Worm (Caenorhabditis elegans) whole organism, L3 larva: ENCODE data around the gene pho-9.
A peak's percentile ranks its signal among the peaks of the same experiment; 100 is the strongest.

Experiments
- R02D3.7 ChIP-seq: fragments of 150-350 bp; optimal IDR thresholded peaks from 2 replicates; lab custom pipeline; 2014; ENCODE audit warnings: missing biosample characterization, missing genetic modification characterization
- ZK546.5 ChIP-seq: sonication (generic microtip); optimal IDR thresholded peaks from 2 replicates; lab custom pipeline; 2017; ENCODE audit warnings: missing biosample characterization, missing genetic modification characterization
- ama-1 ChIP-seq: fragments of 150-350 bp; optimal IDR thresholded peaks from 2 replicates; lab custom pipeline; 2018
- ceh-16 ChIP-seq: sonication (generic microtip); optimal IDR thresholded peaks from 2 replicates; lab custom pipeline; 2017; ENCODE audit warnings: missing biosample characterization, missing genetic modification characterization
- ceh-28 ChIP-seq: fragments of 150-350 bp; optimal IDR thresholded peaks from 2 replicates; lab custom pipeline; 2014; ENCODE audit warnings: missing biosample characterization, missing genetic modification reagents, missing genetic modification characterization
- ceh-9 ChIP-seq: sonication (generic microtip); optimal IDR thresholded peaks from 2 replicates; lab custom pipeline; 2018; ENCODE audit warnings: missing biosample characterization, missing genetic modification characterization
- daf-12 ChIP-seq: fragments of 150-350 bp; optimal IDR thresholded peaks from 2 replicates; lab custom pipeline; 2014; ENCODE audit warnings: missing biosample characterization, missing genetic modification reagents, missing genetic modification characterization
- egl-27 ChIP-seq: sonication (generic microtip); optimal IDR thresholded peaks from 4 replicates; lab custom pipeline; 2017; ENCODE audit warnings: missing biosample characterization, missing genetic modification reagents, missing genetic modification characterization
- egl-5 ChIP-seq: fragments of 150-350 bp; optimal IDR thresholded peaks from 2 replicates; lab custom pipeline; 2017; ENCODE audit warnings: missing biosample characterization, missing genetic modification reagents, missing genetic modification characterization, inconsistent platforms
- elt-2 ChIP-seq: sonication (generic microtip); optimal IDR thresholded peaks from 2 replicates; lab custom pipeline; 2016; ENCODE audit warnings: missing genetic modification reagents, mild to moderate bottlenecking, missing genetic modification characterization, missing compliant biosample characterization
- elt-3 ChIP-seq, 3 experiments: fragments of 150-350 bp in 1 of 3; sonication (generic microtip) in 2 of 3; optimal IDR thresholded peaks; 2 replicates in 2 of 3; 4 replicates in 1 of 3; lab custom pipeline; 2014 to 2017; ENCODE audit warnings: missing biosample characterization in 3 of 3, missing genetic modification characterization in 3 of 3
- fkh-10 ChIP-seq: sonication (generic microtip); optimal IDR thresholded peaks from 2 replicates; lab custom pipeline; 2017; ENCODE audit warnings: missing biosample characterization, missing genetic modification reagents, missing genetic modification characterization
- fos-1 ChIP-seq: fragments of 150-350 bp; optimal IDR thresholded peaks from 2 replicates; lab custom pipeline; 2014; ENCODE audit warnings: missing biosample characterization, missing genetic modification characterization
- hmg-11 ChIP-seq: sonication (generic microtip); optimal IDR thresholded peaks from 2 replicates; lab custom pipeline; 2016; ENCODE audit warnings: missing genetic modification characterization, missing compliant biosample characterization
- lin-39 ChIP-seq: fragments of 150-350 bp; optimal IDR thresholded peaks from 2 replicates; lab custom pipeline; 2018; ENCODE audit warnings: missing biosample characterization, missing genetic modification reagents, missing genetic modification characterization
- lsy-12 ChIP-seq: sonication (generic microtip); optimal IDR thresholded peaks from 2 replicates; lab custom pipeline; 2016; ENCODE audit warnings: mild to moderate bottlenecking, missing genetic modification characterization, missing compliant biosample characterization
- nfya-1 ChIP-seq: sonication (generic microtip); optimal IDR thresholded peaks from 2 replicates; lab custom pipeline; 2017; ENCODE audit warnings: missing genetic modification characterization, mild to moderate bottlenecking, missing compliant biosample characterization, antibody characterized with exemption, moderate library complexity; ENCODE audit not compliant: insufficient read depth
- nhr-12 ChIP-seq: fragments of 150-350 bp; optimal IDR thresholded peaks from 2 replicates; lab custom pipeline; 2014; ENCODE audit warnings: missing biosample characterization, missing genetic modification characterization
- nhr-23 ChIP-seq: fragments of 150-350 bp; optimal IDR thresholded peaks from 2 replicates; lab custom pipeline; 2014; ENCODE audit warnings: missing biosample characterization, missing genetic modification reagents, missing genetic modification characterization
- nhr-237 ChIP-seq: fragments of 150-350 bp; optimal IDR thresholded peaks from 2 replicates; lab custom pipeline; 2014; ENCODE audit warnings: missing biosample characterization, missing genetic modification characterization
- nhr-25 ChIP-seq: sonication (generic microtip); optimal IDR thresholded peaks from 2 replicates; lab custom pipeline; 2017; ENCODE audit warnings: missing biosample characterization, missing genetic modification characterization
- nhr-28 ChIP-seq: fragments of 150-350 bp; optimal IDR thresholded peaks from 2 replicates; lab custom pipeline; 2014; ENCODE audit warnings: missing biosample characterization, missing genetic modification characterization
- nhr-43 ChIP-seq: sonication (generic microtip); optimal IDR thresholded peaks from 2 replicates; lab custom pipeline; 2016; ENCODE audit warnings: mild to moderate bottlenecking, missing genetic modification characterization, missing compliant biosample characterization; ENCODE audit not compliant: poor library complexity, severe bottlenecking
- nhr-67 ChIP-seq: fragments of 150-350 bp; optimal IDR thresholded peaks from 2 replicates; lab custom pipeline; 2014; ENCODE audit warnings: missing biosample characterization, missing genetic modification characterization
- nhr-76 ChIP-seq: fragments of 150-350 bp; sonication (generic microtip); optimal IDR thresholded peaks from 5 replicates; lab custom pipeline; 2014; ENCODE audit warnings: missing biosample characterization, missing genetic modification characterization
- nhr-77 ChIP-seq: fragments of 150-350 bp; optimal IDR thresholded peaks from 2 replicates; lab custom pipeline; 2014; ENCODE audit warnings: missing biosample characterization, missing genetic modification characterization
- pha-4 ChIP-seq: fragments of 150-350 bp; optimal IDR thresholded peaks from 2 replicates; lab custom pipeline; 2014; ENCODE audit warnings: missing biosample characterization, missing genetic modification reagents, missing genetic modification characterization
- pqm-1 ChIP-seq: fragments of 150-350 bp; optimal IDR thresholded peaks from 2 replicates; lab custom pipeline; 2017; ENCODE audit warnings: missing biosample characterization, missing genetic modification characterization, inconsistent platforms
- sea-2 ChIP-seq: fragments of 150-350 bp; sonication (generic microtip); optimal IDR thresholded peaks from 4 replicates; lab custom pipeline; 2014; ENCODE audit warnings: missing biosample characterization, missing genetic modification reagents, missing genetic modification characterization
- skn-1 ChIP-seq: fragments of 150-350 bp; optimal IDR thresholded peaks from 2 replicates; lab custom pipeline; 2014; ENCODE audit warnings: missing biosample characterization, missing genetic modification characterization
- snpc-4 ChIP-seq: fragments of 150-350 bp; optimal IDR thresholded peaks from 2 replicates; lab custom pipeline; 2014; ENCODE audit warnings: missing biosample characterization, missing genetic modification characterization
- tbx-2 ChIP-seq: sonication (generic microtip); optimal IDR thresholded peaks from 2 replicates; lab custom pipeline; 2016; ENCODE audit warnings: mild to moderate bottlenecking, missing genetic modification characterization, missing compliant biosample characterization
- unc-39 ChIP-seq: sonication (generic microtip); optimal IDR thresholded peaks from 4 replicates; lab custom pipeline; 2017; ENCODE audit warnings: missing biosample characterization, missing genetic modification characterization
- unc-62 ChIP-seq: fragments of 150-350 bp; sonication (generic microtip); optimal IDR thresholded peaks from 4 replicates; lab custom pipeline; 2014; ENCODE audit warnings: missing biosample characterization, missing genetic modification reagents, missing genetic modification characterization
- zag-1 ChIP-seq: fragments of 150-350 bp; optimal IDR thresholded peaks from 2 replicates; lab custom pipeline; 2014; ENCODE audit warnings: missing biosample characterization, missing genetic modification characterization
- ztf-11 ChIP-seq: fragments of 150-350 bp; optimal IDR thresholded peaks from 2 replicates; lab custom pipeline; 2014; ENCODE audit warnings: missing biosample characterization, missing genetic modification characterization
- ztf-4 ChIP-seq: fragments of 150-350 bp; optimal IDR thresholded peaks from 2 replicates; lab custom pipeline; 2014; ENCODE audit warnings: missing biosample characterization, missing genetic modification characterization

The pho-9 gene

DNA sequence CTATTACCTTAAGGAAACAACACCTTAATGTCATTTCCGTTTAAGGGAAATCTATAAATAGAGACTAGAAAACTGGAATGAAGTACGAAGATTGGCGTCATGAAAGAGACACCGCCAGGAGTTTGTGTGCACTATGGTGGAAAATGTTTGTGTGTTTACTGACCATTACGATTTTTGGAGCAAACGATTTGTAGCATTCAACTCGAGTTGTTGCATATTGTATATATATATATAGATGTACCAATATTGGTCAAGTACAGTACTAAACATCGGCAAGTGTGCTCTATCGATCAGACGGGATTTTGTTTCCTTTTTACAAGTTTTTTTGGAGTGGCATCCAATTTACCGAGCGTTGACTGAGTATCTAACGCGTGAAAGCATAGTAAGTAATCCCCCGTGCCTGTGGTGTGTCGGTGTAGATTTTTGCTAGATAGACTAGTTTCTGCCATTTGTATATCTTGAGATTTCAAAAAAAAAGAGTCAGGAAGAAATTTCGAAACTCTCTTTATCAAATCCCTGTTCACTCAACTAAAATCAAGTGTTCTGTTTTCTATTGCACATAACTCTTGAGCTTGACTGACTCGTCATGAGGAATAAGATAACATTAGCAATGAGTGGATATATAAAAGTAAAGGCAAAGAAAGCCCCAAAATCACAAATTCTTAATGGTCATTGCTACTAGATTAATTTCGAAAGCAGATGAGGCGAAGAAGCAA, 41.3 kb upstream of the pho-9 start, which contains the start of the genes twk-45 and Y71H2AM.25:
twk-45 (minus strand) TSS at position 101 of the 716 bp plus-strand sequence.
Y71H2AM.25 (plus strand) TSS at position 666 of the 716 bp plus-strand sequence.
- TF ChIP-seq nhr-23 (no peak), lsy-12 (tag; lab: Kevin White, UChicago) (no peak), egl-5 (no peak), nhr-76 (tag; lab: Kevin White, UChicago) (no peak), ztf-4 (tag; lab: Kevin White, UChicago) (no peak), unc-62 (GFP tag; lab: Kevin White, UChicago) (no peak), elt-2 (tag; lab: Kevin White, UChicago) (no peak), tbx-2 (no peak), fos-1 (tag; lab: Kevin White, UChicago) (no peak), nhr-237 (tag; lab: Kevin White, UChicago) (no peak), egl-27 (tag; lab: Kevin White, UChicago) (no peak), fkh-10 (GFP tag; lab: Kevin White, UChicago) (no peak), nhr-25 (no peak)
- TF ChIP-seq, all 47 proteins: peak for 0

DNA sequence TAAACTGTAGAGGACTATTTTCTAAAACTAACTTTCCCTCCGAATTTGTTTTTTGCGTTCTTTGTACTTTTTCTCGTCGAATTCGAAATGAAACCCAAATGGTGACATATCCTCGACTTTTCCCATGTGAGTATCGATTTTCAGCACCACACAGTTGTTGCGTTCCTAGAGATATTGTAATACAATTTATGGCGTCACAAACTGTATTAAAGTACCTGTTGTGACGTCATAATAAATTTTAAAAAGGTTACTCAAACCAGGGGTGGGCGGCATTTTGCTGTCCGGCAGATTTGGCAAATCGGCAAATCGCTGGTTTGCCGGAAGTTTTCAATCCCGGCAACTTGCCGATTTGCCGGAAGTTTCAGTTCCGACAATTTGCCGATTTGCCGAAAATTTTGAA, 40.1 kb upstream of the pho-9 start:
- TF ChIP-seq tbx-2 (no peak), lin-39 (tag; lab: Kevin White, UChicago) (no peak), unc-39 (tag; lab: Kevin White, UChicago) (no peak), sea-2 (no peak), nhr-67 (tag; lab: Kevin White, UChicago) (no peak), nhr-237 (tag; lab: Kevin White, UChicago) (no peak), hmg-11 (tag; lab: Kevin White, UChicago) (no peak)

DNA sequence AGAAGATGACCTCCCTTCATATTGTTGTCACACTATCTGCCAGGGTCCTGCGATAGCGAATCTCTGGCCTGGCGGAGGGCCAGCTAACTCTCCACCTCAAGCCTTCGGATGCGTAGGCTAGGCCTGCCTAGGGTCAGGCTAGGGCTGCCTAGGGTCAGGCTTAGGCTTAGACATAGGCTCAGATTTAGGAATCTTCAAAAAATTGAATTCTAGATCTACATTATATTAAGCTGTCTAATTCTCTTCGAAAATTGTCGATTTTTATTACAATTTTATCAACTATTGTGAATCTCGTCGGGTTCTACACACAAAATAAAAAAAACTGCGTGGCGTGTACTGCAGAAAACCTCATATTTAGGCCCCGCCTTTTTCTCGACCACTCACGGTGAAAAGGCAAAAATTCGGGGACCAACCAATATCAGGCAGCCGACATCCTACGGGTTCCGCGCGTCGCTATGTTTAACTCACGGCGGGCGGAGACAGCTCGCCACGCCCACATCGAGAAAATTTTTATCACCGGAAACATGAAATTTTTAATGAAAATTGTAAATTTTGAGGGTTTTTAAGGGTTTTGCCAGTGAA, 34.9 kb upstream of the pho-9 start:
- no peak for TF ChIP-seq nhr-77 (tag; lab: Kevin White, UChicago)
- TF ChIP-seq unc-39 (tag; lab: Kevin White, UChicago): no peak
- no peak for TF ChIP-seq nhr-25
- TF ChIP-seq nhr-28 (tag; lab: Kevin White, UChicago): no peak

DNA sequence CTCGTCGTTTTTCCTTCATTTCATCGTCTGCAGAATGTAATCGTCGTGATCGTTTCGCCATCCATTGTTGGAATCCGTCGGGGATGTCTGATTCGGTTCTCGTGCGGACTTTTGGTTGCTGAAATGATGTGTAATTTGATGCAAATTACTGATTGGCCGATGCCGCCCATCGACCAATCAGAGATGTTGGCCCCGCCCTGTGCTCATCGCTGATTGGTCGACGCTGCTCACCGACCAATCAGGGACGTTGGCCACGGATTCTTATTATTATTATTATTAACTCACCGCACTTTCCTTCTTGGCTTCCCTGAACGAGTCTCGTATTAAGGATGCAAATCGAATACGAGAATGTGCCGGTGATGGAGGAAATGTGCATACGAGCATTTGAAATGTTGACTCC, 33.4 kb upstream of the pho-9 start:
- TF ChIP-seq nfya-1 (tag; lab: Kevin White, UChicago): peak; percentile 95
- no peak for TF ChIP-seq nhr-23

DNA sequence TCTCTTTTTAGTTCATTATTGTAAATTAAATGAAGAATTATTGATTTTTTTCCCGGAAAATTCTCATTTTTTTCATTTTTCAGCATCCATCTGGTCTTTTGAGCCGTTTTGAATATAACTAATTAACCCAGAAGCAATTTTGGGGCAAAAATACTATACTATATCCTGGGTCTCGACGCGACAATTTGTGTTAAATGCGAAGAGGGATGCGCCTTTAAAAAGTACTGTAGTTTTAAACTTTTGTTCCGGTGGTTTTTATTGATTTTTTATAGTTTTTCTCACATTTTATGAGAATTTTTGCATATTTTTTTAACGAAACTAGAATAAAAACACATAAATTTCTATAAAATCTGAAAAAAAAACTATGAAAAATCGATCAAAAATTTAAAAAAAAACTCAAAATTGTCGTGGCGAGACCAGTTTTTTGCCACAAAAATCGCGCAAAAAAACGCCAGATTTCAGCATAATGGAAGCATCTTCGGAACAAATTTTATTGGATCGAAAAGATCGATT, 27.4 kb upstream of the pho-9 start, which contains the start of gene tbcc-1:
tbcc-1 (plus strand) TSS at position 463 of the 513 bp plus-strand sequence.
- TF ChIP-seq ztf-11 (no peak), nhr-43 (tag; lab: Kevin White, UChicago) (no peak), ZK546.5 (no peak)

- TF ChIP-seq ceh-28 (no peak), egl-5 (no peak), ama-1 (lab: Kevin White, UChicago) (peak; percentile 73), nhr-43 (tag; lab: Kevin White, UChicago) (no peak), R02D3.7 (tag; lab: Kevin White, UChicago) (no peak), ceh-16 (tag; lab: Kevin White, UChicago) (no peak), hmg-11 (tag; lab: Kevin White, UChicago) (no peak)
Observed at ce11 chrIII:2786740-2787139, 26.1 kb upstream of the pho-9 start, which contains the start of gene nduc-2. Gene nduc-2, plus strand, starts transcription at chrIII:2786852.

DNA sequence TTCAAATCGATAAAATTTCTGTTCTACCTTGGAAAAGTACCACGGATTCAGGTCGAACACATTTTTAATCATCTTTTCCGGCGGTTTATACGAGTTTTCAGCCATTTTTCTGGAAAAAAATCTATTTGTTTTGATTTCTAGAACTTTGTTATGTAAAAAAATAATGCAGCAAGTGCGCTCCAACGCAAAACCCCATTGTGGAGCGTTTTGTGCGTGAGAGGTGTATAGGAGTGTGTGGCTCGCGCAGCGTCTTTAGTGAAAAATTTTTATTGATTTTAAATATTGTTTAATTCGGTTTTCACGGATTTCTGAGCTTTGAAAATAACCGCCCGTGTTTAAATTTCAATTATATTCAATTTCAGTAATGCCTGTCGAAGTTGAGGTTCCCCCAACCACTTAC, 25.2 kb upstream of the pho-9 start, which contains the start of gene Y71H2AM.20:
Y71H2AM.20 (minus strand) TSS at position 109 of the 400 bp plus-strand sequence.
- TF ChIP-seq egl-27 (tag; lab: Kevin White, UChicago) (peak; percentile 81), daf-12 (tag; lab: Kevin White, UChicago) (no peak), nfya-1 (tag; lab: Kevin White, UChicago) (peak; percentile 97), ZK546.5 (peak; percentile 10), nhr-25 (peak; percentile 92), nhr-77 (tag; lab: Kevin White, UChicago) (peak; percentile 72), nhr-12 (tag; lab: Kevin White, UChicago) (no peak), lsy-12 (tag; lab: Kevin White, UChicago) (peak; percentile 91), snpc-4 (tag; lab: Kevin White, UChicago) (peak; percentile 97), fkh-10 (GFP tag; lab: Kevin White, UChicago) (peak; percentile 91), fos-1 (tag; lab: Kevin White, UChicago) (peak; percentile 90), skn-1 (tag; lab: Kevin White, UChicago) (peak; percentile 92), elt-3 (tag; optimal IDR thresholded peaks at IDR 0.05; lab: Kevin White, UChicago) (peak in 2 of 3 experiments; percentile 35 to 44), pha-4 (tag; lab: Kevin White, UChicago) (peak; percentile 100), sea-2 (no peak), nhr-43 (tag; lab: Kevin White, UChicago) (peak; percentile 68), pqm-1 (peak; percentile 81), ceh-28 (peak; percentile 88), ceh-9 (tag; lab: Kevin White, UChicago) (no peak), zag-1 (no peak)
